Fruit fly (Drosophila melanogaster) whole organism, embryonic: Measurements from ENCODE around the gene CG13465.

ENCODE experiments used
- Adf1 ChIP-seq: fragments of 200-800 bp; sonication (Bioruptor generic); IDR thresholded peaks from 2 replicates; pipeline ENCODE4 v1.3.6; 2022; ENCODE audit warnings: missing biosample characterization, missing genetic modification characterization
- Aef1 ChIP-seq: fragments of 200-800 bp; sonication (Bioruptor generic); IDR thresholded peaks from 3 replicates; pipeline ENCODE4 v1.3.6; 2022; ENCODE audit warnings: missing biosample characterization, missing genetic modification characterization
- Antp ChIP-seq: fragments of 200-800 bp; sonication (Bioruptor generic); optimal IDR thresholded peaks from 3 replicates; lab custom pipeline; 2016; ENCODE audit warnings: missing biosample characterization, missing genetic modification characterization
- Awh ChIP-seq: fragments of 200-800 bp; sonication (Bioruptor generic); IDR thresholded peaks from 2 replicates; pipeline ENCODE4, ENCODE4 v1.3.6; 2022; ENCODE audit warnings: missing biosample characterization, missing genetic modification characterization
- CG10462 ChIP-seq: fragments of 200-800 bp; sonication (Bioruptor generic); optimal IDR thresholded peaks from 2 replicates; lab custom pipeline; 2016; ENCODE audit warnings: missing biosample characterization, missing genetic modification characterization
- CG11085 ChIP-seq: fragments of 200-800 bp; sonication (Bioruptor generic); IDR thresholded peaks from 2 replicates; pipeline ENCODE4 v1.3.6; 2022; ENCODE audit warnings: missing biosample characterization, missing genetic modification characterization
- CG12769 ChIP-seq: fragments of 200-800 bp; sonication (Bioruptor generic); optimal IDR thresholded peaks from 2 replicates; lab custom pipeline; 2019; ENCODE audit warnings: missing biosample characterization, mild to moderate bottlenecking, missing genetic modification characterization, moderate library complexity
- CG13287 ChIP-seq: fragments of 200-800 bp; sonication (Bioruptor generic); IDR thresholded peaks from 2 replicates; pipeline ENCODE4 v1.3.6; 2022; ENCODE audit warnings: missing biosample characterization, missing genetic modification characterization; ENCODE audit not compliant: partially characterized antibody
- CG14710 ChIP-seq: fragments of 200-800 bp; sonication (Bioruptor generic); optimal IDR thresholded peaks from 3 replicates; lab custom pipeline; 2019; ENCODE audit warnings: missing biosample characterization, mild to moderate bottlenecking, missing genetic modification characterization, moderate library complexity
- CG15073 ChIP-seq: fragments of 200-800 bp; sonication (Bioruptor generic); optimal IDR thresholded peaks from 2 replicates; lab custom pipeline; 2016; ENCODE audit warnings: missing biosample characterization, missing genetic modification characterization
- CG15479 ChIP-seq: fragments of 200-800 bp; sonication (Bioruptor generic); optimal IDR thresholded peaks from 3 replicates; lab custom pipeline; 2019; ENCODE audit warnings: missing biosample characterization, mild to moderate bottlenecking, missing genetic modification characterization, moderate library complexity
- CG1602 ChIP-seq: fragments of 200-800 bp; sonication (Bioruptor generic); optimal IDR thresholded peaks from 3 replicates; lab custom pipeline; 2016; ENCODE audit warnings: missing biosample characterization, missing genetic modification characterization
- CG16815 ChIP-seq: fragments of 200-800 bp; sonication (Bioruptor generic); optimal IDR thresholded peaks from 3 replicates; lab custom pipeline; 2017; ENCODE audit warnings: missing biosample characterization, mild to moderate bottlenecking, missing genetic modification characterization
- CG17568 ChIP-seq: fragments of 200-800 bp; sonication (Bioruptor generic); optimal IDR thresholded peaks from 2 replicates; lab custom pipeline; 2018; ENCODE audit warnings: missing biosample characterization, mild to moderate bottlenecking, missing genetic modification characterization, moderate library complexity
- CG17612 ChIP-seq: fragments of 200-800 bp; sonication (Bioruptor generic); IDR thresholded peaks from 2 replicates; pipeline ENCODE4 v1.3.6; 2022; ENCODE audit warnings: missing biosample characterization, missing genetic modification characterization
- CG17912 ChIP-seq: fragments of 200-800 bp; sonication (Bioruptor generic); optimal IDR thresholded peaks from 2 replicates; lab custom pipeline; 2018; ENCODE audit warnings: missing biosample characterization, mild to moderate bottlenecking, missing genetic modification characterization
- CG18011 ChIP-seq: fragments of 200-800 bp; sonication (Bioruptor generic); optimal IDR thresholded peaks from 2 replicates; lab custom pipeline; 2017; ENCODE audit warnings: missing biosample characterization, missing genetic modification characterization, mild to moderate bottlenecking, moderate library complexity, missing genotype
- CG2199 ChIP-seq: fragments of 200-800 bp; sonication (Bioruptor generic); IDR thresholded peaks from 3 replicates; pipeline ENCODE4 v1.3.6; 2022; ENCODE audit warnings: missing biosample characterization, missing genetic modification characterization
- CG2678 ChIP-seq: fragments of 200-800 bp; sonication (Bioruptor generic); optimal IDR thresholded peaks from 3 replicates; lab custom pipeline; 2019; ENCODE audit warnings: missing biosample characterization, mild to moderate bottlenecking, missing genetic modification characterization, moderate library complexity
- CG30020 ChIP-seq: fragments of 200-800 bp; optimal IDR thresholded peaks from 2 replicates; lab custom pipeline; 2019; ENCODE audit warnings: missing biosample characterization, mild to moderate bottlenecking, missing genetic modification characterization, moderate library complexity
- CG6854 ChIP-seq: fragments of 200-800 bp; sonication (Bioruptor generic); optimal IDR thresholded peaks from 3 replicates; lab custom pipeline; 2017; ENCODE audit warnings: missing biosample characterization, mild to moderate bottlenecking, missing genetic modification characterization
- CG7271 ChIP-seq: fragments of 200-800 bp; sonication (Bioruptor generic); optimal IDR thresholded peaks from 2 replicates; lab custom pipeline; 2018; ENCODE audit warnings: missing biosample characterization, mild to moderate bottlenecking, missing genetic modification characterization, moderate library complexity
- CG7556 ChIP-seq: fragments of 200-800 bp; sonication (Bioruptor generic); optimal IDR thresholded peaks from 2 replicates; lab custom pipeline; 2017; ENCODE audit warnings: missing biosample characterization, mild to moderate bottlenecking, missing genetic modification characterization
- CG7745 ChIP-seq: fragments of 200-800 bp; sonication (Bioruptor generic); optimal IDR thresholded peaks from 2 replicates; lab custom pipeline; 2018; ENCODE audit warnings: missing biosample characterization, mild to moderate bottlenecking, missing genetic modification characterization, moderate library complexity
- CG7786 ChIP-seq: fragments of 200-800 bp; sonication (Bioruptor generic); optimal IDR thresholded peaks from 2 replicates; lab custom pipeline; 2016; ENCODE audit warnings: missing biosample characterization, missing genetic modification characterization
- CG7963 ChIP-seq: fragments of 200-800 bp; sonication (Bioruptor generic); IDR thresholded peaks from 3 replicates; pipeline ENCODE4 v1.3.6; 2022; ENCODE audit warnings: missing biosample characterization, missing genetic modification characterization; ENCODE audit not compliant: partially characterized antibody
- CTCF ChIP-seq: fragments of 200-800 bp; sonication (Bioruptor generic); optimal IDR thresholded peaks from 2 replicates; lab custom pipeline; 2017; ENCODE audit warnings: missing biosample characterization, mild to moderate bottlenecking, missing genetic modification characterization, moderate library complexity
- CrebB ChIP-seq: fragments of 200-800 bp; sonication (Bioruptor generic); optimal IDR thresholded peaks from 3 replicates; lab custom pipeline; 2018; ENCODE audit warnings: missing biosample characterization, mild to moderate bottlenecking, missing genetic modification characterization
- Dad ChIP-seq: fragments of 200-800 bp; sonication (Bioruptor generic); optimal IDR thresholded peaks from 3 replicates; lab custom pipeline; 2016; ENCODE audit warnings: missing biosample characterization, missing genetic modification characterization
- Eip74EF ChIP-seq, 2 experiments: fragments of 200-800 bp in 1 of 2; fragments of >200 bp in 1 of 2; sonication (Bioruptor generic) in 1 of 2; optimal IDR thresholded peaks; 2 replicates each; lab custom pipeline; 2017 to 2019; ENCODE audit warnings: missing biosample characterization in 2 of 2, missing genetic modification characterization in 2 of 2, mild to moderate bottlenecking in 1 of 2, moderate library complexity in 1 of 2
- HLHmδ ChIP-seq: fragments of 200-800 bp; sonication (Bioruptor generic); optimal IDR thresholded peaks from 2 replicates; lab custom pipeline; 2018; ENCODE audit warnings: missing biosample characterization, mild to moderate bottlenecking, missing genetic modification characterization, moderate library complexity
- HmgZ ChIP-seq: fragments of 200-800 bp; sonication (Bioruptor generic); optimal IDR thresholded peaks from 2 replicates; lab custom pipeline; 2018; ENCODE audit warnings: missing biosample characterization, mild to moderate bottlenecking, missing genetic modification characterization
- Nf-YB ChIP-seq: fragments of 200-800 bp; sonication (Bioruptor generic); optimal IDR thresholded peaks from 3 replicates; lab custom pipeline; 2019; ENCODE audit warnings: missing biosample characterization, mild to moderate bottlenecking, missing genetic modification characterization, moderate library complexity
- bowl ChIP-seq: fragments of 200-800 bp; sonication (Bioruptor generic); IDR thresholded peaks from 2 replicates; pipeline ENCODE4 v1.3.6; 2022; ENCODE audit warnings: missing biosample characterization, missing genetic modification characterization
- danr ChIP-seq: fragments of 200-800 bp; sonication (Bioruptor generic); IDR thresholded peaks from 2 replicates; pipeline ENCODE4 v1.3.6; 2022; ENCODE audit warnings: missing biosample characterization, missing genetic modification characterization
- disco-r ChIP-seq: fragments of 200-800 bp; sonication (Bioruptor generic); optimal IDR thresholded peaks from 2 replicates; lab custom pipeline; 2016; ENCODE audit warnings: missing biosample characterization, missing genetic modification characterization
- dmrt11E ChIP-seq: fragments of 200-800 bp; sonication (Bioruptor generic); optimal IDR thresholded peaks from 3 replicates; lab custom pipeline; 2018; ENCODE audit warnings: missing biosample characterization, mild to moderate bottlenecking, missing genetic modification characterization, moderate library complexity
- fru ChIP-seq: fragments of >200 bp; optimal IDR thresholded peaks from 2 replicates; lab custom pipeline; 2017
- gcm ChIP-seq: fragments of 200-800 bp; sonication (Bioruptor generic); optimal IDR thresholded peaks from 2 replicates; lab custom pipeline; 2019; ENCODE audit warnings: missing biosample characterization, mild to moderate bottlenecking, missing genetic modification characterization, moderate library complexity
- gem ChIP-seq: fragments of 200-800 bp; sonication (Bioruptor generic); optimal IDR thresholded peaks from 2 replicates; lab custom pipeline; 2019; ENCODE audit warnings: missing biosample characterization, mild to moderate bottlenecking, missing genetic modification characterization, moderate library complexity
- ken ChIP-seq: fragments of 200-800 bp; sonication (Bioruptor generic); IDR thresholded peaks from 3 replicates; pipeline ENCODE4 v1.3.6; 2022; ENCODE audit warnings: missing biosample characterization, missing genetic modification characterization
- knrl ChIP-seq: fragments of 200-800 bp; sonication (Bioruptor generic); IDR thresholded peaks from 3 replicates; pipeline ENCODE4 v1.3.6; 2022; ENCODE audit warnings: missing biosample characterization, missing genetic modification characterization; ENCODE audit not compliant: partially characterized antibody
- lab ChIP-seq: fragments of 200-800 bp; sonication (Bioruptor generic); optimal IDR thresholded peaks from 3 replicates; lab custom pipeline; 2017; ENCODE audit warnings: missing biosample characterization, missing genetic modification characterization, mild to moderate bottlenecking, moderate library complexity, missing genetic modification reagents
- mld ChIP-seq: fragments of 200-800 bp; sonication (Bioruptor generic); IDR thresholded peaks from 3 replicates; pipeline ENCODE4 v1.3.6; 2022; ENCODE audit warnings: missing biosample characterization, missing genetic modification characterization; ENCODE audit not compliant: partially characterized antibody
- nom ChIP-seq: fragments of 200-800 bp; sonication (Bioruptor generic); optimal IDR thresholded peaks from 2 replicates; lab custom pipeline; 2017; ENCODE audit warnings: missing biosample characterization, missing genetic modification characterization, mild to moderate bottlenecking, moderate library complexity, missing genetic modification reagents
- p53 ChIP-seq: fragments of 200-800 bp; sonication (Bioruptor generic); optimal IDR thresholded peaks from 2 replicates; lab custom pipeline; 2016; ENCODE audit warnings: missing biosample characterization, missing genetic modification characterization
- peb ChIP-seq: fragments of 200-800 bp; sonication (Bioruptor generic); IDR thresholded peaks from 2 replicates; pipeline ENCODE4 v1.3.6; 2022; ENCODE audit warnings: missing biosample characterization, missing genetic modification characterization
- scrt ChIP-seq: fragments of 200-800 bp; sonication (Bioruptor generic); optimal IDR thresholded peaks from 2 replicates; lab custom pipeline; 2018; ENCODE audit warnings: missing biosample characterization, mild to moderate bottlenecking, missing genetic modification characterization, moderate library complexity
- slbo ChIP-seq: fragments of 200-800 bp; sonication (Bioruptor generic); IDR thresholded peaks from 2 replicates; pipeline ENCODE4 v1.3.6; 2022; ENCODE audit warnings: missing biosample characterization, missing genetic modification characterization
- twi ChIP-seq: fragments of 200-800 bp; optimal IDR thresholded peaks from 2 replicates; lab custom pipeline; 2019; ENCODE audit warnings: missing biosample characterization, mild to moderate bottlenecking, missing genetic modification characterization, moderate library complexity

CG13465 gene

dm6 chr3L:14967691-14968538, 23.8 kb upstream of the CG13465 start (continued):
- TF ChIP-seq twi (tag; lab: Kevin White, UChicago) (peak; percentile 66), mld (GFP tag; lab: Robert Waterston, UW) (no peak), fru (lab: Kevin White, UChicago) (no peak), gcm (no peak), CG16815 (GFP tag; lab: Kevin White, UChicago) (no peak), CG17612 (GFP tag; lab: Robert Waterston, UW) (no peak), slbo (GFP tag; lab: Robert Waterston, UW) (no peak), nom (GFP tag; lab: Kevin White, UChicago) (no peak), HmgZ (tag; lab: Kevin White, UChicago) (no peak), CG2199 (peak; percentile 57; the same call in 2 of the 3 replicates), CG15479 (GFP tag; lab: Kevin White, UChicago) (peak; percentile 100), Eip74EF (GFP tag; optimal IDR thresholded peaks at IDR 0.05; lab: Kevin White, UChicago) (no peak), CG7963 (GFP tag; lab: Robert Waterston, UW) (no peak), Adf1 (GFP tag; lab: Robert Waterston, UW) (no peak), CG2678 (tag; lab: Kevin White, UChicago) (no peak), danr (no peak), CG7556 (no peak), Awh (no peak), p53 (GFP tag; lab: Kevin White, UChicago) (peak; percentile 100), scrt (GFP tag; lab: Kevin White, UChicago) (no peak), CrebB (no peak), CG12769 (tag; lab: Kevin White, UChicago) (no peak), Dad (GFP tag; lab: Kevin White, UChicago) (no peak), CG13287 (GFP tag; lab: Robert Waterston, UW) (no peak), Antp (GFP tag; lab: Kevin White, UChicago) (no peak), CG30020 (tag; lab: Kevin White, UChicago) (no peak), CG7271 (tag; lab: Kevin White, UChicago) (no peak), disco-r (GFP tag; lab: Kevin White, UChicago) (no peak), lab (GFP tag; lab: Kevin White, UChicago) (no peak), CG1602 (GFP tag; lab: Kevin White, UChicago) (no peak), dmrt11E (tag; lab: Kevin White, UChicago) (no peak), Nf-YB (GFP tag; lab: Kevin White, UChicago) (peak; percentile 33), bowl (no peak), CG18011 (GFP tag; lab: Kevin White, UChicago) (no peak), CG17912 (GFP tag; lab: Kevin White, UChicago) (no peak), Aef1 (GFP tag; lab: Robert Waterston, UW) (no peak), CTCF (GFP tag; lab: Kevin White, UChicago) (no peak), peb (no peak), CG14710 (tag; lab: Kevin White, UChicago) (no peak), CG17568 (GFP tag; lab: Kevin White, UChicago) (no peak), CG7745 (tag; lab: Kevin White, UChicago) (no peak), knrl (no peak), CG15073 (GFP tag; lab: Kevin White, UChicago) (no peak), CG7786 (GFP tag; lab: Kevin White, UChicago) (no peak), ken (GFP tag; lab: Robert Waterston, UW) (no peak), CG11085 (GFP tag; lab: Robert Waterston, UW) (no peak), HLHmδ (GFP tag; lab: Kevin White, UChicago) (no peak), CG10462 (no peak), CG6854 (GFP tag; lab: Kevin White, UChicago) (no peak), gem (tag; lab: Kevin White, UChicago) (no peak)
